Worm (Caenorhabditis elegans): ENCODE data around the gene Y39F10C.1.

Y39F10C.1 gene

ce11 chrII:696776-697532 lies 21.6 kb downstream of the Y39F10C.1 start:
- 0 out of 2 replicates have a peak, but pooled peaks have one; percentile 74 for TF ChIP-seq nfya-2 (GFP tag; IDR thresholded peaks at IDR 0.05)
- TF ChIP-seq egl-44 (GFP tag; IDR thresholded peaks at IDR 0.05): 0 out of 2 replicates have a peak, but pooled peaks have one; percentile 75
- peak; percentile 78; the same call in 1 of the 2 replicates for TF ChIP-seq F39B2.1 (GFP tag; IDR thresholded peaks at IDR 0.05)
- 0 out of 2 replicates have a peak, but pooled peaks have one; percentile 75 for TF ChIP-seq aptf-3 (GFP tag; IDR thresholded peaks at IDR 0.05)
- 0 out of 2 replicates have a peak, but pooled peaks have one; percentile 10 for TF ChIP-seq mcd-1 (GFP tag; IDR thresholded peaks at IDR 0.05)
- TF ChIP-seq ceh-91 (GFP tag; IDR thresholded peaks at IDR 0.05): peak; percentile 41; the same call in 1 of the 2 replicates
- peak; percentile 78 for TF ChIP-seq F33H1.4 (GFP tag; IDR thresholded peaks at IDR 0.05)
- 0 out of 2 replicates have a peak, but pooled peaks have one; percentile 22 for TF ChIP-seq C17E4.6 (GFP tag; IDR thresholded peaks at IDR 0.05)
- 0 out of 2 replicates have a peak, but pooled peaks have one; percentile 54 for TF ChIP-seq ztf-6 (GFP tag; IDR thresholded peaks at IDR 0.05)
- TF ChIP-seq egl-18 (GFP tag; IDR thresholded peaks at IDR 0.05): peak; percentile 74; the same call in 1 of the 2 replicates
- TF ChIP-seq ceh-40 (GFP tag; IDR thresholded peaks at IDR 0.05): peak; percentile 59; the same call in 1 of the 2 replicates
- 0 out of 2 replicates have a peak, but pooled peaks have one; percentile 8 for TF ChIP-seq attf-3 (GFP tag; conservative IDR thresholded peaks at IDR 0.05)
- 0 out of 2 replicates have a peak, but pooled peaks have one; percentile 44 for TF ChIP-seq K11D2.4 (GFP tag; IDR thresholded peaks at IDR 0.05)
- TF ChIP-seq ceh-100 (GFP tag; IDR thresholded peaks at IDR 0.05): 0 out of 2 replicates have a peak, but pooled peaks have one; percentile 31
- TF ChIP-seq madf-3 (GFP tag; IDR thresholded peaks at IDR 0.05): peak; percentile 93
- TF ChIP-seq ztf-28 (GFP tag; IDR thresholded peaks at IDR 0.05): peak; percentile 79
- peak; percentile 98 for TF ChIP-seq ceh-58 (GFP tag; IDR thresholded peaks at IDR 0.05)
- 0 out of 2 replicates have a peak, but pooled peaks have one; percentile 13 for TF ChIP-seq aptf-2 (GFP tag; conservative IDR thresholded peaks at IDR 0.05)
- TF ChIP-seq madf-6 (GFP tag; IDR thresholded peaks at IDR 0.05): 0 out of 2 replicates have a peak, but pooled peaks have one; percentile 18
- TF ChIP-seq C06A6.2 (GFP tag; conservative IDR thresholded peaks at IDR 0.05): peak; percentile 46; the same call in 1 of the 2 replicates
- TF ChIP-seq attf-6 (GFP tag; IDR thresholded peaks at IDR 0.05): 0 out of 2 replicates have a peak, but pooled peaks have one; percentile 27
- peak; percentile 51; the same call in 1 of the 2 replicates for TF ChIP-seq dox-1 (GFP tag; IDR thresholded peaks at IDR 0.05)
- peak; percentile 88; the same call in 1 of the 2 replicates for TF ChIP-seq bed-1 (GFP tag; IDR thresholded peaks at IDR 0.05)
- peak; percentile 12; the same call in 1 of the 2 replicates for TF ChIP-seq Y56A3A.18 (GFP tag; IDR thresholded peaks at IDR 0.05)
- 0 out of 2 replicates have a peak, but pooled peaks have one; percentile 32 for TF ChIP-seq hmg-20 (GFP tag; IDR thresholded peaks at IDR 0.05)
- TF ChIP-seq ztf-25 (GFP tag; IDR thresholded peaks at IDR 0.05): peak; percentile 64; the same call in 1 of the 2 replicates
- TF ChIP-seq lin-26 (GFP tag; IDR thresholded peaks at IDR 0.05): peak; percentile 73
- TF ChIP-seq Y53G8AR.9 (GFP tag; conservative IDR thresholded peaks at IDR 0.05): peak; percentile 85
- TF ChIP-seq let-526 (GFP tag; IDR thresholded peaks at IDR 0.05): 0 out of 2 replicates have a peak, but pooled peaks have one; percentile 47
- 0 out of 2 replicates have a peak, but pooled peaks have one; percentile 20 for TF ChIP-seq Y95B8A.8 (GFP tag; IDR thresholded peaks at IDR 0.05)
- peak; percentile 81; the same call in 1 of the 2 replicates for TF ChIP-seq egrh-3 (GFP tag; IDR thresholded peaks at IDR 0.05)
- peak; percentile 31 for TF ChIP-seq madf-8 (GFP tag; conservative IDR thresholded peaks at IDR 0.05)
- TF ChIP-seq cebp-2 (GFP tag; IDR thresholded peaks at IDR 0.05): peak; percentile 84; the same call in 1 of the 2 replicates
- peak; percentile 87; the same call in 1 of the 2 replicates for TF ChIP-seq lag-1 (GFP tag; IDR thresholded peaks at IDR 0.05)
- TF ChIP-seq hsf-1 (GFP tag; IDR thresholded peaks at IDR 0.05): peak; percentile 73; the same call in 1 of the 2 replicates

DNA sequence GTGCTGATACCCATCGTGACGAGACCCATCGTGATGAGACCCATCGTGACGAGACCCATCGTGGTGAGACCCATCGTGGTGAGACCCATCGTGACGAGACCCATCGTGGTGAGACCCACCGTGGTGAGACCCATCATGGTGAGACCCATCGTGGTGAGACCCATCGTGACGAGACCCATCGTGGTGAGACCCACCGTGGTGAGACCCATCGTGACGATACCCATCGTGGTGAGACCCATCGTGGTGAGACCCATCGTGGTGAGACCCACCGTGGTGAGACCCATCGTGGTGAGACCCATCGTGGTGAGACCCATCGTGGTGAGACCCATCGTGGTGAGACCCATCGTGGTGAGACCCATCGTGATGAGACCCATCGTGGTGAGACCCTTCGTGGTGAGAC lies 23.1 kb downstream of the Y39F10C.1 start:
- TF ChIP-seq attf-6 (GFP tag; IDR thresholded peaks at IDR 0.05) (0 out of 2 replicates have a peak, but pooled peaks have one; percentile 45), egrh-3 (GFP tag; IDR thresholded peaks at IDR 0.05) (peak; percentile 50; the same call in 1 of the 2 replicates), ceh-91 (GFP tag; IDR thresholded peaks at IDR 0.05) (peak; percentile 44), madf-6 (GFP tag; IDR thresholded peaks at IDR 0.05) (0 out of 2 replicates have a peak, but pooled peaks have one; percentile 36), D2030.7 (GFP tag; IDR thresholded peaks at IDR 0.05) (peak; percentile 18; the same call in 1 of the 2 replicates), ztf-25 (GFP tag; IDR thresholded peaks at IDR 0.05) (0 out of 2 replicates have a peak, but pooled peaks have one; percentile 12), lin-26 (GFP tag; IDR thresholded peaks at IDR 0.05) (0 out of 2 replicates have a peak, but pooled peaks have one; percentile 11), F33H1.4 (GFP tag; IDR thresholded peaks at IDR 0.05) (peak; percentile 64; the same call in 1 of the 2 replicates), aptf-2 (GFP tag; conservative IDR thresholded peaks at IDR 0.05) (peak; percentile 21; the same call in 1 of the 2 replicates), F37B4.10 (GFP tag; IDR thresholded peaks at IDR 0.05) (0 out of 2 replicates have a peak, but pooled peaks have one; percentile 44)
